Fruit fly (Drosophila melanogaster) whole organism, embryonic: ENCODE measurements around the gene Amun.
A peak's percentile ranks its signal among the peaks of the same experiment; 100 is the strongest.

Experiments
- Asciz ChIP-seq: fragments of 200-800 bp; sonication (Bioruptor generic); optimal IDR thresholded peaks from 2 replicates; lab custom pipeline; 2017; ENCODE audit warnings: missing biosample characterization, mild to moderate bottlenecking, missing genetic modification characterization, missing genetic modification reagents
- Atf-2 ChIP-seq: fragments of 200-800 bp; sonication (Bioruptor generic); optimal IDR thresholded peaks from 2 replicates; lab custom pipeline; 2016; ENCODE audit warnings: missing biosample characterization, missing genetic modification characterization
- Awh ChIP-seq: fragments of 200-800 bp; sonication (Bioruptor generic); IDR thresholded peaks from 2 replicates; pipeline ENCODE4, ENCODE4 v1.3.6; 2022; ENCODE audit warnings: missing biosample characterization, missing genetic modification characterization
- B-H1 ChIP-seq: fragments of 200-800 bp; sonication (Bioruptor generic); IDR thresholded peaks from 3 replicates; pipeline ENCODE4 v1.3.6; 2022; ENCODE audit warnings: missing biosample characterization, missing genetic modification characterization
- BtbVII ChIP-seq: fragments of 200-800 bp; sonication (Bioruptor generic); optimal IDR thresholded peaks from 3 replicates; lab custom pipeline; 2017; ENCODE audit warnings: missing biosample characterization, mild to moderate bottlenecking, missing genetic modification characterization
- Bteb2 ChIP-seq: fragments of 200-800 bp; sonication (Bioruptor generic); optimal IDR thresholded peaks from 2 replicates; lab custom pipeline; 2016; ENCODE audit warnings: missing biosample characterization, missing genetic modification characterization
- CG10366 ChIP-seq: fragments of 200-800 bp; sonication (Bioruptor generic); IDR thresholded peaks from 2 replicates; pipeline ENCODE4 v1.3.6; 2022; ENCODE audit warnings: missing biosample characterization, missing genetic modification characterization
- CG10543 ChIP-seq: fragments of 200-800 bp; sonication (Bioruptor generic); optimal IDR thresholded peaks from 3 replicates; lab custom pipeline; 2017; ENCODE audit warnings: missing biosample characterization, mild to moderate bottlenecking, missing genetic modification characterization, moderate library complexity
- CG10979 ChIP-seq: fragments of 200-800 bp; sonication (Bioruptor generic); optimal IDR thresholded peaks from 2 replicates; lab custom pipeline; 2018; ENCODE audit warnings: missing biosample characterization, mild to moderate bottlenecking, missing genetic modification characterization, moderate library complexity
- CG17328 ChIP-seq: fragments of 200-800 bp; sonication (Bioruptor generic); IDR thresholded peaks from 2 replicates; pipeline ENCODE4 v1.3.6; 2022; ENCODE audit warnings: missing biosample characterization, missing genetic modification characterization
- CG17912 ChIP-seq: fragments of 200-800 bp; sonication (Bioruptor generic); optimal IDR thresholded peaks from 2 replicates; lab custom pipeline; 2018; ENCODE audit warnings: missing biosample characterization, mild to moderate bottlenecking, missing genetic modification characterization
- CG30020 ChIP-seq: fragments of 200-800 bp; optimal IDR thresholded peaks from 2 replicates; lab custom pipeline; 2019; ENCODE audit warnings: missing biosample characterization, mild to moderate bottlenecking, missing genetic modification characterization, moderate library complexity
- CG31441 ChIP-seq: fragments of 200-800 bp; sonication (Bioruptor generic); IDR thresholded peaks from 2 replicates; pipeline ENCODE4 v1.3.6; 2022; ENCODE audit warnings: missing biosample characterization, missing genetic modification characterization
- CG34376 ChIP-seq: fragments of 200-800 bp; sonication (Bioruptor generic); optimal IDR thresholded peaks from 2 replicates; lab custom pipeline; 2018; ENCODE audit warnings: missing biosample characterization, mild to moderate bottlenecking, missing genetic modification characterization
- CG3847 ChIP-seq: fragments of 200-800 bp; sonication (Bioruptor generic); IDR thresholded peaks from 2 replicates; pipeline ENCODE4 v1.3.6; 2022; ENCODE audit warnings: missing biosample characterization, missing genetic modification characterization
- CG3995 ChIP-seq: fragments of 200-800 bp; sonication (Bioruptor generic); optimal IDR thresholded peaks from 3 replicates; lab custom pipeline; 2016; ENCODE audit warnings: missing biosample characterization, missing genetic modification characterization
- CG4360 ChIP-seq: fragments of 200-800 bp; sonication (Bioruptor generic); IDR thresholded peaks from 2 replicates; pipeline ENCODE4 v1.3.6; 2022; ENCODE audit warnings: missing biosample characterization, missing genetic modification characterization
- CG7987 ChIP-seq: fragments of 200-800 bp; sonication (Bioruptor generic); optimal IDR thresholded peaks from 2 replicates; lab custom pipeline; 2018; ENCODE audit warnings: missing biosample characterization, mild to moderate bottlenecking, missing genetic modification characterization, moderate library complexity
- CG8290 ChIP-seq, 3 experiments: fragments of 200-800 bp; sonication (Bioruptor generic); optimal IDR thresholded peaks; 2 replicates each; lab custom pipeline; 2016 to 2019; ENCODE audit warnings: missing biosample characterization in 3 of 3, missing genetic modification characterization in 3 of 3, mild to moderate bottlenecking in 2 of 3, moderate library complexity in 1 of 3
- CG8765 ChIP-seq: fragments of 200-800 bp; sonication (Bioruptor generic); IDR thresholded peaks from 2 replicates; pipeline ENCODE4 v1.3.6; 2022; ENCODE audit warnings: missing biosample characterization, missing genetic modification characterization
- Dip3 ChIP-seq: fragments of 200-800 bp; sonication (Bioruptor generic); optimal IDR thresholded peaks from 3 replicates; lab custom pipeline; 2016; ENCODE audit warnings: missing biosample characterization, missing genetic modification characterization
- E2f2 ChIP-seq: fragments of 200-800 bp; sonication (Bioruptor generic); IDR thresholded peaks from 2 replicates; pipeline ENCODE4 v1.3.6; 2022; ENCODE audit warnings: missing biosample characterization, missing genetic modification characterization
- ERR ChIP-seq: fragments of 200-800 bp; sonication (Bioruptor generic); optimal IDR thresholded peaks from 2 replicates; lab custom pipeline; 2016; ENCODE audit warnings: missing biosample characterization, missing genetic modification characterization
- Fer2 ChIP-seq: fragments of 200-800 bp; sonication (Bioruptor generic); optimal IDR thresholded peaks from 2 replicates; lab custom pipeline; 2018; ENCODE audit warnings: missing biosample characterization, mild to moderate bottlenecking, missing genetic modification characterization, moderate library complexity
- HmgD ChIP-seq: fragments of 200-800 bp; sonication (Bioruptor generic); optimal IDR thresholded peaks from 3 replicates; lab custom pipeline; 2016; ENCODE audit warnings: missing biosample characterization, missing genetic modification characterization
- NC2β ChIP-seq: fragments of 200-800 bp; sonication (Bioruptor generic); optimal IDR thresholded peaks from 2 replicates; lab custom pipeline; 2016; ENCODE audit warnings: missing biosample characterization, missing genetic modification characterization
- Nf-YB ChIP-seq: fragments of 200-800 bp; sonication (Bioruptor generic); optimal IDR thresholded peaks from 3 replicates; lab custom pipeline; 2019; ENCODE audit warnings: missing biosample characterization, mild to moderate bottlenecking, missing genetic modification characterization, moderate library complexity
- Oaz ChIP-seq: fragments of 200-800 bp; sonication (Bioruptor generic); IDR thresholded peaks from 2 replicates; pipeline ENCODE4 v1.3.6; 2022; ENCODE audit warnings: missing biosample characterization, missing genetic modification characterization
- Pdp1 ChIP-seq, 2 experiments: fragments of 200-800 bp; sonication (Bioruptor generic); optimal IDR thresholded peaks; 3 replicates each; lab custom pipeline; 2016; ENCODE audit warnings: missing biosample characterization in 2 of 2, missing genetic modification characterization in 2 of 2, mild to moderate bottlenecking in 1 of 2, moderate library complexity in 1 of 2
- Six4 ChIP-seq: fragments of 200-800 bp; sonication (Bioruptor generic); optimal IDR thresholded peaks from 2 replicates; lab custom pipeline; 2016; ENCODE audit warnings: missing biosample characterization, missing genetic modification characterization
- al ChIP-seq: fragments of 200-800 bp; sonication (Bioruptor generic); IDR thresholded peaks from 2 replicates; pipeline ENCODE4 v1.3.6; 2022; ENCODE audit warnings: missing biosample characterization, missing genetic modification characterization
- amos ChIP-seq: fragments of 200-800 bp; sonication (Bioruptor generic); IDR thresholded peaks from 2 replicates; pipeline ENCODE4 v1.3.6; 2022; ENCODE audit warnings: missing biosample characterization, missing genetic modification characterization; ENCODE audit not compliant: partially characterized antibody
- disco-r ChIP-seq: fragments of 200-800 bp; sonication (Bioruptor generic); optimal IDR thresholded peaks from 2 replicates; lab custom pipeline; 2016; ENCODE audit warnings: missing biosample characterization, missing genetic modification characterization
- dmrt11E ChIP-seq: fragments of 200-800 bp; sonication (Bioruptor generic); optimal IDR thresholded peaks from 3 replicates; lab custom pipeline; 2018; ENCODE audit warnings: missing biosample characterization, mild to moderate bottlenecking, missing genetic modification characterization, moderate library complexity
- emc ChIP-seq: fragments of 200-800 bp; sonication (Bioruptor generic); optimal IDR thresholded peaks from 2 replicates; lab custom pipeline; 2016; ENCODE audit warnings: missing biosample characterization, missing genetic modification characterization
- gcm2 ChIP-seq: fragments of 200-800 bp; sonication (Bioruptor generic); optimal IDR thresholded peaks from 2 replicates; lab custom pipeline; 2016; ENCODE audit warnings: missing biosample characterization, missing genetic modification characterization
- grn ChIP-seq: fragments of 200-800 bp; sonication (Bioruptor generic); optimal IDR thresholded peaks from 3 replicates; lab custom pipeline; 2017; ENCODE audit warnings: missing biosample characterization, missing genetic modification characterization
- mam ChIP-seq: fragments of 200-800 bp; sonication (Bioruptor generic); optimal IDR thresholded peaks from 3 replicates; lab custom pipeline; 2016; ENCODE audit warnings: missing biosample characterization, missing genetic modification characterization
- nau ChIP-seq: fragments of 200-800 bp; sonication (Bioruptor generic); optimal IDR thresholded peaks from 3 replicates; lab custom pipeline; 2017; ENCODE audit warnings: missing biosample characterization, mild to moderate bottlenecking, missing genetic modification characterization, missing genetic modification reagents
- nerfin-2 ChIP-seq: fragments of 200-800 bp; sonication (Bioruptor generic); IDR thresholded peaks from 2 replicates; pipeline ENCODE4 v1.3.6; 2022; ENCODE audit warnings: missing biosample characterization, missing genetic modification characterization; ENCODE audit not compliant: partially characterized antibody
- ranshi ChIP-seq: fragments of 200-800 bp; sonication (Bioruptor generic); IDR thresholded peaks from 2 replicates; pipeline ENCODE4 v1.3.6; 2022; ENCODE audit warnings: missing biosample characterization, missing genetic modification characterization
- rib ChIP-seq: fragments of 200-800 bp; sonication (Bioruptor generic); IDR thresholded peaks from 2 replicates; pipeline ENCODE4 v1.3.6; 2022; ENCODE audit warnings: missing biosample characterization, missing genetic modification characterization
- sc ChIP-seq, 3 experiments: fragments of >200 bp in 2 of 3; fragments of 200-800 bp in 1 of 3; sonication (Bioruptor generic) in 1 of 3; optimal IDR thresholded peaks; 2 replicates in 2 of 3; 3 replicates in 1 of 3; lab custom pipeline; 2017; ENCODE audit warnings: mild to moderate bottlenecking in 1 of 3, missing biosample characterization in 1 of 3, missing genetic modification characterization in 1 of 3, missing genetic modification reagents in 1 of 3
- so ChIP-seq: fragments of 200-800 bp; sonication (Bioruptor generic); IDR thresholded peaks from 3 replicates; pipeline ENCODE4 v1.3.6; 2022; ENCODE audit warnings: missing biosample characterization, missing genetic modification characterization
- z ChIP-seq: fragments of 200-800 bp; sonication (Bioruptor generic); IDR thresholded peaks from 3 replicates; pipeline ENCODE4 v1.3.6; 2022; ENCODE audit warnings: missing biosample characterization, missing genetic modification characterization

The Amun gene

dm6 chrX:11715937-11716730 is 769 bp upstream of the Amun start (continued):
- TF ChIP-seq CG8765 (GFP tag; lab: Robert Waterston, UW), result no peak; the same call in 1 of the 2 replicates
- TF ChIP-seq Asciz, result peak; percentile 74
- peak; percentile 83 for TF ChIP-seq Dip3 (GFP tag; lab: Kevin White, UChicago)
- TF ChIP-seq CG30020 (tag; lab: Kevin White, UChicago), result peak; percentile 63
- TF ChIP-seq grn (GFP tag; lab: Kevin White, UChicago), result peak; percentile 71
- TF ChIP-seq Atf-2 (GFP tag; lab: Kevin White, UChicago), result peak; percentile 84
- TF ChIP-seq BtbVII (GFP tag; lab: Kevin White, UChicago), result peak; percentile 84
- peak; percentile 91 for TF ChIP-seq dmrt11E
- no peak for TF ChIP-seq sc (optimal IDR thresholded peaks at IDR 0.05; lab: Kevin White, UChicago)
- peak; percentile 85 for TF ChIP-seq sc (GFP tag; optimal IDR thresholded peaks at IDR 0.05; lab: Kevin White, UChicago)
- peak; percentile 88 for TF ChIP-seq rib (GFP tag; lab: Robert Waterston, UW)
- TF ChIP-seq CG10366 (GFP tag; lab: Robert Waterston, UW), result peak; percentile 61
- TF ChIP-seq, all 482 proteins: peak for 425

DNA sequence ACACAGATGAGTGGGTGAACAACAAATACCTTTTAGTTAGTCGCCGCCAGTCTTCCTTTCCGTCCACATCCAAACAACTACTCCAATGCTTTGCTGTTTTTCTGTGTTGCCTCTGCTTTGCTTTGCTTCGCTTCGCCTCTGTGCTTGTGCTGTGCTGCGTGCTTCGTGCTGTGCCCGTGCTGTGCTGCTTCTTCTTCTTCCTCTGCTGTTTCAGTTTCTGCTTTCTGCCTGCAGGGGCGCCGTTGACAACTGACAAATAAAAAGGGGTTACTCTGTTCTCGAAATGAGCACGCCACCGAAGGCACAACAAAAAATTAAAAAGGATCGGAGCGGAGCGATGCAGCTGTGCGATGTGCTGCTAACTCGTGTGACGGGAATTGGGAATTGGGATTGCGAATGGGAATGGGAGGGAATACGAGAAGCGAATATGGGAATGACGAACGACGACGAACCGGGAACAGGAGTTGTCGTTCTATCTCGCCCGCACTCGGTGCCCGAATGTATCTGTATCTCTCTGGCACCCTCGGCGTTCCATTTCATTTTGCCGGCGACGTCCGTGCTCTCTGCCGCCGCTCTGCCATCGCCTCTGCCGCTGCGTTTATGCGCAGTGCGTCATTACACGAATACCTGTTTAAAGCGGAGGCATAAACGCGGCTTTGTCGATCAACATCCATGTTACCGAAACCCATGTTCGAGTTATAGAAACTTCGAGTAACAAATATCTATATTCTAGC is 669 bp downstream of the Amun start:
- TF ChIP-seq CG10979 (tag; lab: Kevin White, UChicago) (peak; percentile 32), gcm2 (GFP tag; lab: Kevin White, UChicago) (no peak), Fer2 (tag; lab: Kevin White, UChicago) (no peak), CG8290 (GFP tag; optimal IDR thresholded peaks at IDR 0.05; lab: Kevin White, UChicago) (no peak), CG8290 (tag; optimal IDR thresholded peaks at IDR 0.05; lab: Kevin White, UChicago) (peak; percentile 33 to 77), ranshi (peak; percentile 71; the same call in 1 of the 2 replicates), disco-r (peak; percentile 52), amos (GFP tag; lab: Robert Waterston, UW) (peak; percentile 57; the same call in 1 of the 2 replicates), CG10543 (GFP tag; lab: Kevin White, UChicago) (peak; percentile 73), Bteb2 (no peak), B-H1 (GFP tag; lab: Robert Waterston, UW) (peak; percentile 46), emc (GFP tag; lab: Kevin White, UChicago) (peak; percentile 46), CG34376 (peak; percentile 31), mam (peak; percentile 48), z (peak; percentile 43; the same call in 1 of the 3 replicates), NC2β (GFP tag; lab: Kevin White, UChicago) (peak; percentile 23), CG31441 (GFP tag; lab: Robert Waterston, UW) (peak; percentile 63; the same call in 1 of the 2 replicates), Awh (GFP tag; lab: Robert Waterston, UW) (peak; percentile 53; the same call in 1 of the 2 replicates), CG7987 (GFP tag; lab: Kevin White, UChicago) (peak; percentile 78), CG3847 (peak; percentile 68), CG4360 (GFP tag; lab: Robert Waterston, UW) (peak; percentile 48; the same call in 1 of the 2 replicates), nau (GFP tag; lab: Kevin White, UChicago) (peak; percentile 58), ERR (no peak), nerfin-2 (GFP tag; lab: Robert Waterston, UW) (no peak), so (GFP tag; lab: Robert Waterston, UW) (0 out of 3 replicates have a peak, but pooled peaks have one; percentile 69), al (GFP tag; lab: Robert Waterston, UW) (peak; percentile 71), CG17328 (GFP tag; lab: Robert Waterston, UW) (no peak), CG17912 (peak; percentile 32), CG3995 (GFP tag; lab: Kevin White, UChicago) (no peak), Nf-YB (GFP tag; lab: Kevin White, UChicago) (peak; percentile 54), E2f2 (GFP tag; lab: Robert Waterston, UW) (peak; percentile 51), Oaz (peak; percentile 65), HmgD (no peak), Pdp1 (GFP tag; optimal IDR thresholded peaks at IDR 0.05; lab: Kevin White, UChicago) (peak in 1 of 2 experiments; percentile 40), Six4 (GFP tag; lab: Kevin White, UChicago) (peak; percentile 29)
